Worm (Caenorhabditis elegans): ENCODE data around the gene ymel-1.
A peak's percentile ranks its signal among the peaks of the same experiment; 100 is the strongest.

ymel-1 gene

DNA sequence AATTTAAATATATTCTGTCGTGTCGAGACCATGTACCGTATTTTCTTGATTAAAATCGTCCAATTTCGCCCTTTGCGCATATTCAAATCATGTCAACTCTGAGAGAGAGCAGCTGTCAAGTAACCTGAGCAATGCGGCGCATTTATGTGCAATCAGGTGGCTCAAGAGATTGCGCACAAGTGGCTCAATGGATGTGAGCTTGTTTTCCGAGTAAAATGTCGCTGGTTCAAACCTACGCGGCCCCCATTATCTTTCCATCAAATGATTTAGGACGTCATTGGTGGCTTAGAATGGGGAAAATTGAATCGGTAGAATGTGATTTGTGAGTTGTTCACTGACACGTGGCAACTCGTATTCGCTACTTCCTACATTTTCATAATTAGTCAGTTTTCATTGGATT lies 16.2 kb downstream of the ymel-1 start:
- TF ChIP-seq ahr-1 (tag; optimal IDR thresholded peaks at IDR 0.05), result peak; percentile 27
- TF ChIP-seq elt-2 (tag; optimal IDR thresholded peaks at IDR 0.05), result no peak
- peak; percentile 63 for TF ChIP-seq C38D4.7 (GFP tag; optimal IDR thresholded peaks at IDR 0.05)
- peak; percentile 2 for TF ChIP-seq unc-42 (tag; optimal IDR thresholded peaks at IDR 0.05)
- peak; percentile 73 for TF ChIP-seq pha-2 (tag; optimal IDR thresholded peaks at IDR 0.05)
- TF ChIP-seq madf-2 (tag; optimal IDR thresholded peaks at IDR 0.05), result peak; percentile 11
- TF ChIP-seq lim-6 (tag; optimal IDR thresholded peaks at IDR 0.05), result peak; percentile 3
- TF ChIP-seq syd-9 (tag; optimal IDR thresholded peaks at IDR 0.05), result peak; percentile 46
- TF ChIP-seq ets-4 (tag; optimal IDR thresholded peaks at IDR 0.05), result no peak
- TF ChIP-seq unc-86 (tag; optimal IDR thresholded peaks at IDR 0.05), result no peak
- TF ChIP-seq tbx-2 (tag; optimal IDR thresholded peaks at IDR 0.05), result peak; percentile 73
- TF ChIP-seq hlh-30 (tag; optimal IDR thresholded peaks at IDR 0.05; ENCODE audit: insufficient read depth), result peak; percentile 66
- TF ChIP-seq ztf-16 (tag; optimal IDR thresholded peaks at IDR 0.05), result peak; percentile 62
- TF ChIP-seq ceh-31 (tag; optimal IDR thresholded peaks at IDR 0.05), result peak; percentile 45
- peak; percentile 46 for TF ChIP-seq unc-55 (GFP tag; optimal IDR thresholded peaks at IDR 0.05)
- no peak for TF ChIP-seq pha-4 (tag; optimal IDR thresholded peaks at IDR 0.05)
- TF ChIP-seq ceh-9 (tag; optimal IDR thresholded peaks at IDR 0.05), result no peak
- TF ChIP-seq ceh-2 (tag; optimal IDR thresholded peaks at IDR 0.05), result peak; percentile 52
- TF ChIP-seq K02D7.2 (tag; optimal IDR thresholded peaks at IDR 0.05), result peak; percentile 26
- TF ChIP-seq ceh-14 (tag; optimal IDR thresholded peaks at IDR 0.05), result peak; percentile 1
- peak; percentile 47 for TF ChIP-seq ceh-18 (tag; optimal IDR thresholded peaks at IDR 0.05)
- TF ChIP-seq unc-3 (GFP tag; conservative IDR thresholded peaks at IDR 0.05), result no peak
- TF ChIP-seq unc-3 (tag; optimal IDR thresholded peaks at IDR 0.05), result no peak
- TF ChIP-seq pqm-1 (tag; optimal IDR thresholded peaks at IDR 0.05), result peak; percentile 68
- TF ChIP-seq ceh-48 (tag; optimal IDR thresholded peaks at IDR 0.05), result peak; percentile 43
- TF ChIP-seq nhr-232 (tag; optimal IDR thresholded peaks at IDR 0.05), result peak; percentile 41
- no peak for TF ChIP-seq ceh-45 (GFP tag; IDR thresholded peaks at IDR 0.05)
- TF ChIP-seq Y22D7AL.16 (tag; optimal IDR thresholded peaks at IDR 0.05), result no peak
- peak; percentile 64 for TF ChIP-seq che-1 (tag; optimal IDR thresholded peaks at IDR 0.05)
- TF ChIP-seq ceh-19 (GFP tag; optimal IDR thresholded peaks at IDR 0.05), result peak; percentile 29
- TF ChIP-seq dmd-4 (tag; optimal IDR thresholded peaks at IDR 0.05; ENCODE audit: borderline replicate concordance), result no peak
- TF ChIP-seq rnt-1 (tag; optimal IDR thresholded peaks at IDR 0.05), result peak; percentile 63
- peak; percentile 27 for TF ChIP-seq T23F11.4 (GFP tag; optimal IDR thresholded peaks at IDR 0.05)
- TF ChIP-seq pax-1 (tag; optimal IDR thresholded peaks at IDR 0.05), result no peak
- TF ChIP-seq zip-5 (tag; optimal IDR thresholded peaks at IDR 0.05), result no peak
- TF ChIP-seq pat-9 (tag; optimal IDR thresholded peaks at IDR 0.05), result peak; percentile 67
- peak; percentile 56 for TF ChIP-seq ttx-3 (tag; optimal IDR thresholded peaks at IDR 0.05)
- TF ChIP-seq K09A11.1 (tag; optimal IDR thresholded peaks at IDR 0.05; ENCODE audit: insufficient read depth), result no peak
- peak; percentile 71 for TF ChIP-seq nfya-1 (tag; optimal IDR thresholded peaks at IDR 0.05)
- peak; percentile 29 for TF ChIP-seq odd-2 (tag; optimal IDR thresholded peaks at IDR 0.05)
- TF ChIP-seq hlh-8 (tag; optimal IDR thresholded peaks at IDR 0.05), result peak; percentile 28
- no peak for TF ChIP-seq ceh-30 (tag; optimal IDR thresholded peaks at IDR 0.05)
- TF ChIP-seq fax-1 (tag; optimal IDR thresholded peaks at IDR 0.05), result peak; percentile 14
- TF ChIP-seq tbx-7 (tag; optimal IDR thresholded peaks at IDR 0.05), result peak; percentile 49
- peak; percentile 21 for TF ChIP-seq sdc-2 (tag; optimal IDR thresholded peaks at IDR 0.05)
- peak; percentile 34 for TF ChIP-seq lin-11 (tag; optimal IDR thresholded peaks at IDR 0.05)
- peak; percentile 54 for TF ChIP-seq ceh-34 (tag; optimal IDR thresholded peaks at IDR 0.05)
- no peak for TF ChIP-seq pros-1 (tag; optimal IDR thresholded peaks at IDR 0.05)
- peak; percentile 21 for TF ChIP-seq F13H6.1 (tag; optimal IDR thresholded peaks at IDR 0.05)
- TF ChIP-seq ama-1 (optimal IDR thresholded peaks at IDR 0.05), result no peak
- no peak for TF ChIP-seq mec-3 (tag; optimal IDR thresholded peaks at IDR 0.05; ENCODE audit: borderline replicate concordance)
- no peak for TF ChIP-seq dve-1 (tag; optimal IDR thresholded peaks at IDR 0.05)
- no peak for TF ChIP-seq elt-4 (tag; optimal IDR thresholded peaks at IDR 0.05)
- TF ChIP-seq npax-4 (tag; optimal IDR thresholded peaks at IDR 0.05), result no peak

Measured in whole organism, late embryonic.